Worm (Caenorhabditis elegans) whole organism, L4/young adult: Measurements from ENCODE around the gene T25C12.3.

Experiments
- W03F9.2 ChIP-seq: fragments of 150-350 bp; optimal IDR thresholded peaks from 2 replicates; lab custom pipeline; 2014; ENCODE audit warnings: missing biosample characterization, missing genetic modification characterization
- dao-5 ChIP-seq: sonication (generic microtip); optimal IDR thresholded peaks from 2 replicates; lab custom pipeline; 2016; ENCODE audit warnings: missing genotype, missing genetic modification characterization, moderate library complexity, missing compliant biosample characterization
- him-1 ChIP-seq: sonication (generic microtip); optimal IDR thresholded peaks from 2 replicates; lab custom pipeline; 2016; ENCODE audit warnings: missing genotype, missing genetic modification reagents, missing genetic modification characterization, missing compliant biosample characterization

- no peak for TF ChIP-seq dao-5 (tag; lab: Kevin White, UChicago)
- no peak for TF ChIP-seq him-1 (tag; lab: Kevin White, UChicago)
- TF ChIP-seq W03F9.2 (tag; lab: Kevin White, UChicago), result no peak
Measured at ce11 chrX:11517433-11517832, 17.6 kb upstream of the T25C12.3 start.
